Worm (Caenorhabditis elegans) whole organism, L4/young adult: Measurements from ENCODE around the gene ssp-32.

Source experiments
- W03F9.2 ChIP-seq: fragments of 150-350 bp; optimal IDR thresholded peaks from 2 replicates; lab custom pipeline; 2014; ENCODE audit warnings: missing biosample characterization, missing genetic modification characterization
- dao-5 ChIP-seq: sonication (generic microtip); optimal IDR thresholded peaks from 2 replicates; lab custom pipeline; 2016; ENCODE audit warnings: missing genotype, missing genetic modification characterization, moderate library complexity, missing compliant biosample characterization
- him-1 ChIP-seq: sonication (generic microtip); optimal IDR thresholded peaks from 2 replicates; lab custom pipeline; 2016; ENCODE audit warnings: missing genotype, missing genetic modification reagents, missing genetic modification characterization, missing compliant biosample characterization

DNA sequence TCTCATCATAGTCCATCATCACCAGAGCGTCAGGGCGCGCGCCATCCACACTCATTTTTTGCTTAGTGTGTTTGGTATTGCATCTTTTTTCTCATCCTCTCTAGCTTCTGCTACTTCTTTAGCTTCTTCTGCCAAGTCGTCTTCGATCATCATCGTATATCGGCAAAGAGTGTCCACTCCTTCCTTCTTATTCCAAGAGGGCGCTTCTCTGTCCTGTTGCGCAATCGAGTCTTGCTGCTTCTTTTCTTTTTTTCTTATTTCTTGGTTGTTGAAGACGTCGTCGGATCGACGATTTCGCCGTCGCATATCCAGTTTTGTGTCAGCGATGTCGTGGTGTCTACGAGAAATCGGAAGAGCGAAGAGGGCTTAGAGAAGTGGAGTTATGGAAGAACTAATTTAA is 17.9 kb downstream of the ssp-32 start:
- TF ChIP-seq him-1 (tag; lab: Kevin White, UChicago): no peak
- TF ChIP-seq dao-5: no peak
- no peak for TF ChIP-seq W03F9.2
